Worm (Caenorhabditis elegans) whole organism, late embryonic: ENCODE measurements around the gene ZC262.13.
A peak's percentile ranks its signal among the peaks of the same experiment; 100 is the strongest.

Source experiments
- C38D4.7 ChIP-seq: fragments of 200-800 bp; sonication (Bioruptor generic); optimal IDR thresholded peaks from 2 replicates; lab custom pipeline; 2018; ENCODE audit warnings: mild to moderate bottlenecking, missing genetic modification characterization, moderate library complexity, missing compliant biosample characterization
- F13H6.1 ChIP-seq: sonication (generic microtip); optimal IDR thresholded peaks from 2 replicates; lab custom pipeline; 2016; ENCODE audit warnings: missing genetic modification characterization, missing compliant biosample characterization
- ahr-1 ChIP-seq: sonication (generic microtip); optimal IDR thresholded peaks from 2 replicates; lab custom pipeline; 2016; ENCODE audit warnings: missing genetic modification characterization, missing compliant biosample characterization
- ceh-19 ChIP-seq: fragments of 200-800 bp; sonication (Bioruptor generic); optimal IDR thresholded peaks from 2 replicates; lab custom pipeline; 2018; ENCODE audit warnings: mild to moderate bottlenecking, missing genetic modification characterization, missing compliant biosample characterization
- ceh-2 ChIP-seq: sonication (generic microtip); optimal IDR thresholded peaks from 2 replicates; lab custom pipeline; 2016; ENCODE audit warnings: missing genotype, missing genetic modification characterization, missing compliant biosample characterization
- ceh-31 ChIP-seq: sonication (generic microtip); optimal IDR thresholded peaks from 2 replicates; lab custom pipeline; 2016; ENCODE audit warnings: missing genetic modification characterization, missing compliant biosample characterization
- ceh-45 ChIP-seq: fragments of 200-800 bp; sonication (Bioruptor generic); IDR thresholded peaks from 2 replicates; pipeline ENCODE4 v1.3.6; 2022; ENCODE audit warnings: missing genetic modification reagents, missing genetic modification characterization, missing compliant biosample characterization
- ceh-48 ChIP-seq: sonication (generic microtip); optimal IDR thresholded peaks from 2 replicates; lab custom pipeline; 2016; ENCODE audit warnings: missing genetic modification characterization, inconsistent platforms, missing compliant biosample characterization
- ceh-9 ChIP-seq: sonication (generic microtip); optimal IDR thresholded peaks from 2 replicates; lab custom pipeline; 2016; ENCODE audit warnings: mild to moderate bottlenecking, missing genetic modification characterization, inconsistent platforms, missing compliant biosample characterization
- che-1 ChIP-seq: sonication (generic microtip); optimal IDR thresholded peaks from 2 replicates; lab custom pipeline; 2016; ENCODE audit warnings: mild to moderate bottlenecking, missing genetic modification characterization, missing compliant biosample characterization
- elt-2 ChIP-seq: sonication (generic microtip); optimal IDR thresholded peaks from 2 replicates; lab custom pipeline; 2016; ENCODE audit warnings: missing genetic modification reagents, missing genetic modification characterization, missing compliant biosample characterization
- fkh-10 ChIP-seq: fragments of 150-350 bp; optimal IDR thresholded peaks from 2 replicates; lab custom pipeline; 2014; ENCODE audit warnings: missing biosample characterization, missing genetic modification reagents, missing genetic modification characterization
- fkh-6 ChIP-seq: sonication (generic microtip); optimal IDR thresholded peaks from 2 replicates; lab custom pipeline; 2016; ENCODE audit warnings: missing genetic modification characterization, missing compliant biosample characterization
- gmeb-2 ChIP-seq: sonication (generic microtip); optimal IDR thresholded peaks from 2 replicates; lab custom pipeline; 2016; ENCODE audit warnings: missing genetic modification characterization, inconsistent platforms, missing compliant biosample characterization
- hlh-13 ChIP-seq: fragments of 200-800 bp; sonication (Bioruptor generic); optimal IDR thresholded peaks from 2 replicates; lab custom pipeline; 2018; ENCODE audit warnings: mild to moderate bottlenecking, missing genetic modification characterization, missing compliant biosample characterization
- hlh-15 ChIP-seq: sonication (generic microtip); optimal IDR thresholded peaks from 2 replicates; lab custom pipeline; 2016; ENCODE audit warnings: missing genetic modification characterization, missing compliant biosample characterization
- hlh-8 ChIP-seq: sonication (generic microtip); optimal IDR thresholded peaks from 2 replicates; lab custom pipeline; 2016; ENCODE audit warnings: missing genotype, missing genetic modification characterization, missing compliant biosample characterization
- lin-11 ChIP-seq: fragments of 200-800 bp; sonication (Bioruptor generic); optimal IDR thresholded peaks from 2 replicates; lab custom pipeline; 2018; ENCODE audit warnings: mild to moderate bottlenecking, missing genetic modification characterization, missing compliant biosample characterization
- madf-2 ChIP-seq: sonication (generic microtip); optimal IDR thresholded peaks from 2 replicates; lab custom pipeline; 2017; ENCODE audit warnings: missing genetic modification characterization, missing compliant biosample characterization
- mec-3 ChIP-seq: sonication (generic microtip); optimal IDR thresholded peaks from 2 replicates; lab custom pipeline; 2016; ENCODE audit warnings: borderline replicate concordance, missing genetic modification characterization, missing compliant biosample characterization
- nfya-1 ChIP-seq: sonication (generic microtip); optimal IDR thresholded peaks from 2 replicates; lab custom pipeline; 2017; ENCODE audit warnings: missing genetic modification characterization, mild to moderate bottlenecking, missing compliant biosample characterization, antibody characterized with exemption, moderate library complexity
- odd-2 ChIP-seq: sonication (generic microtip); optimal IDR thresholded peaks from 2 replicates; lab custom pipeline; 2017; ENCODE audit warnings: antibody characterized with exemption, mild to moderate bottlenecking, missing genetic modification characterization, missing compliant biosample characterization
- pax-1 ChIP-seq: fragments of 150-350 bp; optimal IDR thresholded peaks from 2 replicates; lab custom pipeline; 2014; ENCODE audit warnings: missing biosample characterization, missing genetic modification characterization
- pha-2 ChIP-seq: sonication (generic microtip); optimal IDR thresholded peaks from 2 replicates; lab custom pipeline; 2017; ENCODE audit warnings: mild to moderate bottlenecking, missing genetic modification characterization, missing compliant biosample characterization
- pha-4 ChIP-seq: fragments of 150-350 bp; optimal IDR thresholded peaks from 2 replicates; lab custom pipeline; 2018; ENCODE audit warnings: missing biosample characterization, missing genetic modification reagents, missing genetic modification characterization
- sox-2 ChIP-seq: fragments of 200-800 bp; sonication (Bioruptor generic); IDR thresholded peaks from 2 replicates; pipeline ENCODE4 v1.3.6; 2022; ENCODE audit warnings: missing genetic modification reagents, missing genetic modification characterization, missing compliant biosample characterization
- sox-4 ChIP-seq: sonication (generic microtip); optimal IDR thresholded peaks from 2 replicates; lab custom pipeline; 2017; ENCODE audit warnings: mild to moderate bottlenecking, missing genetic modification characterization, inconsistent platforms, missing compliant biosample characterization
- tbx-7 ChIP-seq: sonication (generic microtip); optimal IDR thresholded peaks from 2 replicates; lab custom pipeline; 2016; ENCODE audit warnings: missing genotype, missing genetic modification characterization, missing compliant biosample characterization
- ttx-3 ChIP-seq: sonication (generic microtip); optimal IDR thresholded peaks from 2 replicates; lab custom pipeline; 2016; ENCODE audit warnings: missing genetic modification reagents, missing genetic modification characterization, missing compliant biosample characterization
- unc-42 ChIP-seq: sonication (generic microtip); optimal IDR thresholded peaks from 2 replicates; lab custom pipeline; 2016; ENCODE audit warnings: missing genotype, missing genetic modification characterization, missing compliant biosample characterization
- unc-55 ChIP-seq: sonication (generic microtip); optimal IDR thresholded peaks from 2 replicates; lab custom pipeline; 2017; ENCODE audit warnings: missing biosample characterization, missing genetic modification reagents, missing genetic modification characterization
- unc-86 ChIP-seq: sonication (generic microtip); optimal IDR thresholded peaks from 2 replicates; lab custom pipeline; 2016; ENCODE audit warnings: missing genetic modification characterization, missing compliant biosample characterization

Gene ZC262.13

DNA sequence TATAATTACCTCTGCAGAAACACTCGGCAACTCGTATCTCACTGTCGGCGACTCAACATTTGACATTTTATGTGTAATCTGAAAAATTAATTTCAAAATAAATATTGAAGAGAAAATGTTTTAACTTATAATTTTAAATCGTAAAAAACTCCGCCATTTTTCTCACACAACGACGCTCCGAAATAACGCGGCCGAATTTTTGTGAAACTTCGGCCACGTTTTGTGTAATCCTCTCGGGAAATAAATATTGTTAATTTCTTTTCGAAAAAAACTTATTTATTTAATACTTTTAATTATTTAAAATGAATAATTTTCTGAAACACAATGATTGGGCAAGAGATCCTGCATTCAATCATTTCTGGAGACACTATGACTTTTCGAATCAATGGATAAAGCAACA, 18.7 kb upstream of the ZC262.13 start, which contains the start of the genes F10E9.7 and F10E9.5 (continued):
- TF ChIP-seq unc-86 (tag; lab: Kevin White, UChicago) (peak; percentile 17), C38D4.7 (GFP tag; lab: Kevin White, UChicago) (no peak), ttx-3 (tag; lab: Kevin White, UChicago) (peak; percentile 52), elt-2 (peak; percentile 75), ahr-1 (tag; lab: Kevin White, UChicago) (peak; percentile 45), hlh-8 (tag; lab: Kevin White, UChicago) (peak; percentile 90)

DNA sequence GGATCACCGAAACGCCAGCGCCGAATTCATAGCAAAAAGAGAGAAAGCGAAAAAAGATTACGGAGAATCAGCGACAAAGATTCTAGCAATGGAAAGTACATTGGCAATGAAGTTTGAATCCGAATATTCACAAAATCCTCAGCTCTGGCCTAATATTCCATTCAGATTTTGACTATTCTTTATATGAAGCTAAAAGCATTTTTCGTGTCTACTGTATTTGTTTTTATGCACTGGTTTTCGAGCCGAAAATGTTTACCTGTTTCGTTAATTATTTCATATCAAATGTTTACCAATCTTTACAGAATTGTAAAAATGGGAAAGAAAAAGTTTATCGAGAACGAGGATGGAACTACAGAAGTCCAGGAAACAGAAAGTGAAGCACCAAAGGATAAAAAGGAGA, 17.8 kb upstream of the ZC262.13 start, which contains the start of gene F10E9.4:
TSS of gene F10E9.4 (plus strand) at position 301 of the 400 bp plus-strand sequence.
- no peak for TF ChIP-seq sox-4 (tag; lab: Kevin White, UChicago)
- no peak for TF ChIP-seq sox-2 (GFP tag; lab: Robert Waterston, UW)

DNA sequence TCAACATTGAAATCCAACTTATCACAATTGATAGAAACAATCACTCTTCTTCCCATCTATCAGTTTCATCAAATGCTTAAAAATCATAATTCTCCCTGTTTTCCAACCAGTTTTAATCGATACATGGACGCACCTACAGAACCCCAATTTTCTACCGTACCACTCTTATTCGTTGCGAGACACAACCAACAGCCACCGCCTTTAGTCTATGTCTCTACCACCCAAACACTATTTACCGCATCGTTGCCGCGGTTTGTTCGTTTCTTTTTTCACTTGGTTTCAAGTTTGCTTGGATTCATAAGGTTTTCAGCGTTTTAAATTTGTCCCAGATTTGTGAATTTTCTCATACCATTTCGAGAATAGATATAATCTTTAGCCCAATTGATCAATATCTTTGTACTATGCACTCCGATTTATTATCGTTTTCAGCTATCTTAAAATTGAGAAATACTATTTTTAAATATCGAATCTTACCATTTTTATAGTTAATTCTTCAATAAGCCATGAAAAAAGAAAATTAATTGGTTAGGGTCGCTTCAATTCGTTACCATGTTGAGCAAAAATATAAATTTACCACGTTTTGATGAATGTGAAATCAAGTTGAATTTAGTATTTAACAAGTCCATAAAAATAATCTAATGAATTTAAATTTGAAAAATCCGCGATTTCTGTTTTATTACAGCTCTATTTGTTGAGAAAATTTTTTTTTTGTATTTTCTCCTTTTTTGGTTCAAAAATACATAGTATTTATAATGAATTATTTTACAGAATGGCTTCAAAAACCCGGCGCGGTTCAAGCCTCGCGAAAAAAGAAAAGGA, 15.6 kb upstream of the ZC262.13 start, which contains the start of gene F10E9.3:
TSS of gene F10E9.3 (plus strand) at position 769 of the 819 bp plus-strand sequence.
- TF ChIP-seq unc-42: no peak
- peak; percentile 53 for TF ChIP-seq nfya-1 (tag; lab: Kevin White, UChicago)
- no peak for TF ChIP-seq pha-4 (tag; lab: Kevin White, UChicago)
- TF ChIP-seq ceh-9 (tag; lab: Kevin White, UChicago): no peak

DNA sequence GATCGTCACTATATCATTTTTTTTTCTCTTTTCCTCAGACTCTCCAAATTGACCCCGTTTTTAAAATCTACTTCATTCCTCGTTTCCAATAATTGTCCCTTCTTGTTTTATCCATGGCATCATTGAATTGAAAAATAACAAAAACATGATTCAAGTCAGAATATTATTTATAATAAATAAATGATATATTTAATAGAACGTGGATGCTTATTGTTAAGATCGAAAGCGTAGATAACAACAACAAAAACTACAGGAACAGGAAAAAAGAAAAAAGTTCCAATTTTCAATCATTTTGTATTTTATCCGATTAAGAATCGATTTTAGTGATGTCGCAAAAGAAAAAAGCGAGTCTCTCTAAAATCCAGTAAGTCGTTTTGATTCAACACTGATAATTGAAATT, 13.6 kb upstream of the ZC262.13 start, which contains the start of gene F10E9.2:
TSS of gene F10E9.2 (plus strand) at position 301 of the 400 bp plus-strand sequence.
- no peak for TF ChIP-seq C38D4.7 (GFP tag; lab: Kevin White, UChicago)
- no peak for TF ChIP-seq ttx-3 (tag; lab: Kevin White, UChicago)
- TF ChIP-seq nfya-1 (tag; lab: Kevin White, UChicago): no peak
- no peak for TF ChIP-seq F13H6.1 (tag; lab: Kevin White, UChicago)
- no peak for TF ChIP-seq odd-2
- no peak for TF ChIP-seq ceh-45 (GFP tag; lab: Robert Waterston, UW)
- TF ChIP-seq ceh-48 (tag; lab: Kevin White, UChicago): no peak
- TF ChIP-seq unc-86 (tag; lab: Kevin White, UChicago): no peak
- no peak for TF ChIP-seq ceh-19 (GFP tag; lab: Kevin White, UChicago)
- no peak for TF ChIP-seq ceh-31
- TF ChIP-seq che-1 (tag; lab: Kevin White, UChicago): no peak
- no peak for TF ChIP-seq fkh-10
- TF ChIP-seq pax-1 (tag; lab: Kevin White, UChicago): no peak
- no peak for TF ChIP-seq hlh-13 (GFP tag; lab: Kevin White, UChicago)
- TF ChIP-seq unc-55 (GFP tag; lab: Kevin White, UChicago): no peak
- TF ChIP-seq pha-2 (tag; lab: Kevin White, UChicago): no peak
- TF ChIP-seq mec-3: no peak
- no peak for TF ChIP-seq hlh-8 (tag; lab: Kevin White, UChicago)
- no peak for TF ChIP-seq madf-2 (tag; lab: Kevin White, UChicago)
- no peak for TF ChIP-seq gmeb-2 (tag; lab: Kevin White, UChicago)

DNA sequence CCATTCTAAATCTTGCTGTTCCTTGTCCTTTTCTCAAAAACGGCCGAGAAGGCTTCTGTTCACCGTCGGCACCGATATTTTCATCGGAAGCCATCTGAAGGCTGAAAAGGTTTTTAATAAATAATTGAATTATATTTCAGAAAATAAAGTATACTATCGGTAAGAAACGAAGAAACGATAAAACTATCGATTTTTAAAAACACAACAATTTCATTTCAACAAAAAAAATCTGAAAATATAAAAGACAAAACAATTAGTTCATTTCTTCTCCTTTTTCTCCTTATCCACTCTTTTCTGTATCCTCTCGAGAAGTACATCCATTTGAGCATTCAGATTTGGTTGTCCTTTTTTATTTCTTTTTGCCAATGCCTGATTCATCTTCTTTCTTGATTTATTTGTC, 7.5 kb upstream of the ZC262.13 start, which contains the start of gene sas-4:
TSS of gene sas-4 (minus strand) at position 101 of the 400 bp plus-strand sequence.
- TF ChIP-seq tbx-7 (tag; lab: Kevin White, UChicago) (no peak), fkh-6 (tag; lab: Kevin White, UChicago) (no peak), ceh-2 (tag; lab: Kevin White, UChicago) (no peak), hlh-15 (no peak), unc-42 (no peak), madf-2 (tag; lab: Kevin White, UChicago) (no peak), lin-11 (tag; lab: Kevin White, UChicago) (no peak), ceh-19 (GFP tag; lab: Kevin White, UChicago) (no peak)
